Worm (Caenorhabditis elegans) whole organism, late embryonic: ENCODE measurements around the gene mars-1.
A peak's percentile ranks its signal among the peaks of the same experiment; 100 is the strongest.

ENCODE experiments used
- C08G9.2 ChIP-seq: sonication (generic microtip); optimal IDR thresholded peaks from 2 replicates; lab custom pipeline; 2016; ENCODE audit warnings: mild to moderate bottlenecking, missing genetic modification characterization, moderate library complexity, missing compliant biosample characterization
- C38D4.7 ChIP-seq: fragments of 200-800 bp; sonication (Bioruptor generic); optimal IDR thresholded peaks from 2 replicates; lab custom pipeline; 2018; ENCODE audit warnings: mild to moderate bottlenecking, missing genetic modification characterization, moderate library complexity, missing compliant biosample characterization
- F13H6.1 ChIP-seq: sonication (generic microtip); optimal IDR thresholded peaks from 2 replicates; lab custom pipeline; 2016; ENCODE audit warnings: missing genetic modification characterization, missing compliant biosample characterization
- K02D7.2 ChIP-seq: sonication (generic microtip); optimal IDR thresholded peaks from 2 replicates; lab custom pipeline; 2017; ENCODE audit warnings: mild to moderate bottlenecking, missing genetic modification characterization, missing compliant biosample characterization
- K09A11.1 ChIP-seq: sonication (generic microtip); optimal IDR thresholded peaks from 2 replicates; lab custom pipeline; 2017; ENCODE audit warnings: antibody characterized with exemption, mild to moderate bottlenecking, missing genetic modification characterization, missing compliant biosample characterization; ENCODE audit not compliant: insufficient read depth
- T23F11.4 ChIP-seq: fragments of 200-800 bp; sonication (Bioruptor generic); optimal IDR thresholded peaks from 2 replicates; lab custom pipeline; 2018; ENCODE audit warnings: mild to moderate bottlenecking, missing genetic modification characterization, missing compliant biosample characterization
- Y22D7AL.16 ChIP-seq: sonication (generic microtip); optimal IDR thresholded peaks from 2 replicates; lab custom pipeline; 2016; ENCODE audit warnings: missing genetic modification characterization, missing compliant biosample characterization
- ceh-18 ChIP-seq: sonication (generic microtip); optimal IDR thresholded peaks from 2 replicates; lab custom pipeline; 2016; ENCODE audit warnings: missing genetic modification characterization, missing compliant biosample characterization
- ceh-19 ChIP-seq: fragments of 200-800 bp; sonication (Bioruptor generic); optimal IDR thresholded peaks from 2 replicates; lab custom pipeline; 2018; ENCODE audit warnings: mild to moderate bottlenecking, missing genetic modification characterization, missing compliant biosample characterization
- ceh-2 ChIP-seq: sonication (generic microtip); optimal IDR thresholded peaks from 2 replicates; lab custom pipeline; 2016; ENCODE audit warnings: missing genotype, missing genetic modification characterization, missing compliant biosample characterization
- ceh-22 ChIP-seq: sonication (generic microtip); optimal IDR thresholded peaks from 2 replicates; lab custom pipeline; 2017; ENCODE audit warnings: missing biosample characterization, missing genetic modification characterization
- ceh-30 ChIP-seq: fragments of 150-350 bp; optimal IDR thresholded peaks from 2 replicates; lab custom pipeline; 2014; ENCODE audit warnings: missing biosample characterization, missing genetic modification characterization
- ceh-31 ChIP-seq: sonication (generic microtip); optimal IDR thresholded peaks from 2 replicates; lab custom pipeline; 2016; ENCODE audit warnings: missing genetic modification characterization, missing compliant biosample characterization
- ceh-45 ChIP-seq: fragments of 200-800 bp; sonication (Bioruptor generic); IDR thresholded peaks from 2 replicates; pipeline ENCODE4 v1.3.6; 2022; ENCODE audit warnings: missing genetic modification reagents, missing genetic modification characterization, missing compliant biosample characterization
- dmd-4 ChIP-seq: sonication (generic microtip); optimal IDR thresholded peaks from 2 replicates; lab custom pipeline; 2016; ENCODE audit warnings: borderline replicate concordance, missing genetic modification characterization, missing compliant biosample characterization
- dve-1 ChIP-seq: sonication (generic microtip); optimal IDR thresholded peaks from 2 replicates; lab custom pipeline; 2017; ENCODE audit warnings: antibody characterized with exemption, mild to moderate bottlenecking, missing genetic modification characterization, missing compliant biosample characterization
- elt-2 ChIP-seq: sonication (generic microtip); optimal IDR thresholded peaks from 2 replicates; lab custom pipeline; 2016; ENCODE audit warnings: missing genetic modification reagents, missing genetic modification characterization, missing compliant biosample characterization
- elt-4 ChIP-seq: sonication (generic microtip); optimal IDR thresholded peaks from 2 replicates; lab custom pipeline; 2016; ENCODE audit warnings: missing genetic modification characterization, missing compliant biosample characterization
- eyg-1 ChIP-seq: sonication (generic microtip); optimal IDR thresholded peaks from 2 replicates; lab custom pipeline; 2016; ENCODE audit warnings: missing genotype, missing genetic modification characterization, missing compliant biosample characterization
- fkh-10 ChIP-seq: fragments of 150-350 bp; optimal IDR thresholded peaks from 2 replicates; lab custom pipeline; 2014; ENCODE audit warnings: missing biosample characterization, missing genetic modification reagents, missing genetic modification characterization
- fkh-6 ChIP-seq: sonication (generic microtip); optimal IDR thresholded peaks from 2 replicates; lab custom pipeline; 2016; ENCODE audit warnings: missing genetic modification characterization, missing compliant biosample characterization
- gmeb-2 ChIP-seq: sonication (generic microtip); optimal IDR thresholded peaks from 2 replicates; lab custom pipeline; 2016; ENCODE audit warnings: missing genetic modification characterization, inconsistent platforms, missing compliant biosample characterization
- hlh-13 ChIP-seq: fragments of 200-800 bp; sonication (Bioruptor generic); optimal IDR thresholded peaks from 2 replicates; lab custom pipeline; 2018; ENCODE audit warnings: mild to moderate bottlenecking, missing genetic modification characterization, missing compliant biosample characterization
- hlh-6 ChIP-seq: sonication (generic microtip); optimal IDR thresholded peaks from 2 replicates; lab custom pipeline; 2016; ENCODE audit warnings: missing genotype, missing genetic modification characterization, missing compliant biosample characterization
- hlh-8 ChIP-seq: sonication (generic microtip); optimal IDR thresholded peaks from 2 replicates; lab custom pipeline; 2016; ENCODE audit warnings: missing genotype, missing genetic modification characterization, missing compliant biosample characterization
- lin-11 ChIP-seq: fragments of 200-800 bp; sonication (Bioruptor generic); optimal IDR thresholded peaks from 2 replicates; lab custom pipeline; 2018; ENCODE audit warnings: mild to moderate bottlenecking, missing genetic modification characterization, missing compliant biosample characterization
- madf-2 ChIP-seq: sonication (generic microtip); optimal IDR thresholded peaks from 2 replicates; lab custom pipeline; 2017; ENCODE audit warnings: missing genetic modification characterization, missing compliant biosample characterization
- nfya-1 ChIP-seq: sonication (generic microtip); optimal IDR thresholded peaks from 2 replicates; lab custom pipeline; 2017; ENCODE audit warnings: missing genetic modification characterization, mild to moderate bottlenecking, missing compliant biosample characterization, antibody characterized with exemption, moderate library complexity
- nhr-11 ChIP-seq: fragments of 150-350 bp; optimal IDR thresholded peaks from 2 replicates; lab custom pipeline; 2014; ENCODE audit warnings: missing biosample characterization, missing genetic modification characterization
- nhr-232 ChIP-seq: sonication (generic microtip); optimal IDR thresholded peaks from 2 replicates; lab custom pipeline; 2016; ENCODE audit warnings: missing genetic modification characterization, missing compliant biosample characterization
- npax-4 ChIP-seq: sonication (generic microtip); optimal IDR thresholded peaks from 2 replicates; lab custom pipeline; 2016; ENCODE audit warnings: missing genetic modification characterization, missing compliant biosample characterization
- odd-2 ChIP-seq: sonication (generic microtip); optimal IDR thresholded peaks from 2 replicates; lab custom pipeline; 2017; ENCODE audit warnings: antibody characterized with exemption, mild to moderate bottlenecking, missing genetic modification characterization, missing compliant biosample characterization
- pag-3 ChIP-seq: sonication (generic microtip); optimal IDR thresholded peaks from 2 replicates; lab custom pipeline; 2016; ENCODE audit warnings: missing compliant biosample characterization, missing genetic modification characterization, borderline replicate concordance
- pax-1 ChIP-seq: fragments of 150-350 bp; optimal IDR thresholded peaks from 2 replicates; lab custom pipeline; 2014; ENCODE audit warnings: missing biosample characterization, missing genetic modification characterization
- pqm-1 ChIP-seq: sonication (generic microtip); optimal IDR thresholded peaks from 2 replicates; lab custom pipeline; 2016; ENCODE audit warnings: missing genetic modification characterization, missing compliant biosample characterization
- pros-1 ChIP-seq: fragments of 150-350 bp; optimal IDR thresholded peaks from 2 replicates; lab custom pipeline; 2014; ENCODE audit warnings: missing biosample characterization, missing genetic modification reagents, missing genetic modification characterization
- ref-2 ChIP-seq: sonication (generic microtip); optimal IDR thresholded peaks from 2 replicates; lab custom pipeline; 2016; ENCODE audit warnings: missing genetic modification characterization, missing compliant biosample characterization
- sdc-2 ChIP-seq: sonication (generic microtip); optimal IDR thresholded peaks from 2 replicates; lab custom pipeline; 2016; ENCODE audit warnings: missing genotype, missing genetic modification characterization, missing compliant biosample characterization
- sox-4 ChIP-seq: sonication (generic microtip); optimal IDR thresholded peaks from 2 replicates; lab custom pipeline; 2017; ENCODE audit warnings: mild to moderate bottlenecking, missing genetic modification characterization, inconsistent platforms, missing compliant biosample characterization
- syd-9 ChIP-seq: sonication (generic microtip); optimal IDR thresholded peaks from 2 replicates; lab custom pipeline; 2016; ENCODE audit warnings: mild to moderate bottlenecking, missing genetic modification characterization, moderate library complexity, missing compliant biosample characterization
- tbx-2 ChIP-seq: sonication (generic microtip); optimal IDR thresholded peaks from 2 replicates; lab custom pipeline; 2016; ENCODE audit warnings: missing genetic modification characterization, missing compliant biosample characterization
- tbx-7 ChIP-seq: sonication (generic microtip); optimal IDR thresholded peaks from 2 replicates; lab custom pipeline; 2016; ENCODE audit warnings: missing genotype, missing genetic modification characterization, missing compliant biosample characterization
- unc-3 ChIP-seq, 2 experiments: fragments of 200-800 bp in 1 of 2; sonication (Bioruptor generic) in 1 of 2; sonication (generic microtip) in 1 of 2; conservative IDR thresholded peaks in 1 of 2; optimal IDR thresholded peaks in 1 of 2; 2 replicates each; pipeline versions ENCODE4 v1.3.6 to Lab custom; 2016 to 2022; ENCODE audit warnings: missing compliant biosample characterization in 2 of 2, missing genetic modification characterization in 2 of 2, missing genetic modification reagents in 1 of 2
- unc-42 ChIP-seq: sonication (generic microtip); optimal IDR thresholded peaks from 2 replicates; lab custom pipeline; 2016; ENCODE audit warnings: missing genotype, missing genetic modification characterization, missing compliant biosample characterization
- unc-55 ChIP-seq: sonication (generic microtip); optimal IDR thresholded peaks from 2 replicates; lab custom pipeline; 2017; ENCODE audit warnings: missing biosample characterization, missing genetic modification reagents, missing genetic modification characterization
- unc-86 ChIP-seq: sonication (generic microtip); optimal IDR thresholded peaks from 2 replicates; lab custom pipeline; 2016; ENCODE audit warnings: missing genetic modification characterization, missing compliant biosample characterization
- zip-5 ChIP-seq: sonication (generic microtip); optimal IDR thresholded peaks from 2 replicates; lab custom pipeline; 2016; ENCODE audit warnings: missing genetic modification characterization, missing compliant biosample characterization
- ztf-16 ChIP-seq: sonication (generic microtip); optimal IDR thresholded peaks from 2 replicates; lab custom pipeline; 2017; ENCODE audit warnings: missing genetic modification characterization, missing compliant biosample characterization

The mars-1 gene

DNA sequence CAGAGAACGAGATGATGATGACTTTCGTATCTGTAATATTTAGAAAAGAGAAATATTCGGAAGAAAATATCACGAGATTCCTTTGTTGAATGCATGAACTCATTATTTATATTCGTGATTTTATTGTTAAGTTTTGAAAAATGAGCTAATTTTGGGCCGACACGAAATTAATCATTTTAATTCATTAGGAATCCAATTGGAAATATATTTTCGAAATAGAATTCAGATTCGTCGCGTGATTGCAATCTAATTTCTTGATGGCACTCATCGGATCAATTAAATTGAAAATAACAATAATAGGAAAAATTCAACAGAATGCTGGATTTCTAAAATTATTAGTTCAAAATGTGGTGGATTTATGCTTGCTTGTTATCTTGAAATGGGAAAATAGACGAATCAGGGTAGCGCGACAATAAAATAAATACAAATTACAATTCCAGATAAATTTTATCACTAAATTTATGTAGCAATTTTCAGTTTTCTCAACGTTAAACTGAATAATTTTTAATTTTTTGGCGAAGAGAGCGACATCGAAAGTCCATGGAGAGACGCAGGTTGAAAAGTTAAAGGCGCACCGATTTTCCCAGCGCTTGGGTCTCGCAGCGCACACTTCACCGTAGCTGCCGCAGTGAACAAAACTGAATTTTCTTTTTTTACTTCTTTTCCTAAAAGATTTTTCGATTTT is 33.4 kb downstream of the mars-1 start (continued):
- TF ChIP-seq odd-2 (tag; lab: Kevin White, UChicago) (no peak), unc-42 (tag; lab: Kevin White, UChicago) (peak; percentile 50), sox-4 (tag; lab: Kevin White, UChicago) (peak; percentile 16), C08G9.2 (tag; lab: Kevin White, UChicago) (no peak), T23F11.4 (GFP tag; lab: Kevin White, UChicago) (no peak), F13H6.1 (tag; lab: Kevin White, UChicago) (no peak), Y22D7AL.16 (tag; lab: Kevin White, UChicago) (no peak), dve-1 (tag; lab: Kevin White, UChicago) (no peak), K09A11.1 (tag; lab: Kevin White, UChicago) (no peak), ceh-18 (peak; percentile 23), hlh-6 (tag; lab: Kevin White, UChicago) (no peak), tbx-7 (tag; lab: Kevin White, UChicago) (no peak), unc-3 (GFP tag; conservative IDR thresholded peaks at IDR 0.05; lab: Robert Waterston, UW) (no peak), unc-3 (tag; optimal IDR thresholded peaks at IDR 0.05; lab: Kevin White, UChicago) (no peak), ceh-2 (no peak), hlh-8 (no peak), elt-2 (no peak), npax-4 (no peak), ceh-19 (GFP tag; lab: Kevin White, UChicago) (no peak), fkh-10 (no peak), sdc-2 (tag; lab: Kevin White, UChicago) (peak; percentile 5), nfya-1 (tag; lab: Kevin White, UChicago) (peak; percentile 67), lin-11 (no peak), nhr-232 (tag; lab: Kevin White, UChicago) (no peak), zip-5 (tag; lab: Kevin White, UChicago) (no peak), K02D7.2 (tag; lab: Kevin White, UChicago) (no peak), nhr-11 (no peak), tbx-2 (peak; percentile 2), ceh-31 (peak; percentile 24), ceh-22 (no peak), ceh-30 (no peak), dmd-4 (tag; lab: Kevin White, UChicago) (no peak), unc-55 (peak; percentile 47), pag-3 (tag; lab: Kevin White, UChicago) (no peak), C38D4.7 (no peak), ztf-16 (tag; lab: Kevin White, UChicago) (no peak), pqm-1 (tag; lab: Kevin White, UChicago) (no peak), ref-2 (tag; lab: Kevin White, UChicago) (no peak), pax-1 (no peak), madf-2 (no peak), eyg-1 (tag; lab: Kevin White, UChicago) (no peak)

DNA sequence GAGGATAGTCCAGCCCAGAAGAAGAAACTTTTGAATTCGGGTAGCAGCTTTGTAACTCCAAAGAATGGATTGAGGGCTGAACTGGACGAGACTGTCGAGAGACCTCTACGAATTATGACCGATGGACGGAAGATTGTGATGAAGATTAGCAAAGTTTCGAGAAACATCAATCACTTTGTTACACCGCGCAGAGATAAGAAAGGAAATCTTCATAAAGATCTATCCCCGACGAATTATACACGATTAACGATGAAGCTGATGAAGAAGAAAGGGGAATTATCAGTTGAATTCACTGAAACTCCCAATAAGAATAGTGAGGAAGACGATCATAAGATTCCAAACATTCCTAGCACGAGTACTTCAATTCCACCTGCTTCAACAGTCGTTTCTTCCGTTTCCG is 35.6 kb downstream of the mars-1 start:
- TF ChIP-seq nfya-1 (tag; lab: Kevin White, UChicago) (no peak), gmeb-2 (tag; lab: Kevin White, UChicago) (no peak), sox-4 (tag; lab: Kevin White, UChicago) (no peak), K09A11.1 (tag; lab: Kevin White, UChicago) (no peak), ceh-45 (GFP tag; lab: Robert Waterston, UW) (no peak), elt-4 (no peak), ceh-30 (no peak), syd-9 (tag; lab: Kevin White, UChicago) (no peak), pros-1 (tag; lab: Kevin White, UChicago) (no peak), unc-86 (tag; lab: Kevin White, UChicago) (no peak), Y22D7AL.16 (tag; lab: Kevin White, UChicago) (no peak), pax-1 (no peak), dve-1 (tag; lab: Kevin White, UChicago) (no peak), dmd-4 (tag; lab: Kevin White, UChicago) (no peak), hlh-13 (GFP tag; lab: Kevin White, UChicago) (no peak), fkh-6 (tag; lab: Kevin White, UChicago) (no peak), ceh-22 (no peak), fkh-10 (no peak), pag-3 (tag; lab: Kevin White, UChicago) (no peak)
